Worm (Caenorhabditis elegans) whole organism, L3 larva: Measurements from ENCODE around the gene fbxa-53.
A peak's percentile ranks its signal among the peaks of the same experiment; 100 is the strongest.

Experiments used
- R02D3.7 ChIP-seq: fragments of 150-350 bp; optimal IDR thresholded peaks from 2 replicates; lab custom pipeline; 2014; ENCODE audit warnings: missing biosample characterization, missing genetic modification characterization
- ZK546.5 ChIP-seq: sonication (generic microtip); optimal IDR thresholded peaks from 2 replicates; lab custom pipeline; 2017; ENCODE audit warnings: missing biosample characterization, missing genetic modification characterization
- aly-2 ChIP-seq: fragments of 150-350 bp; optimal IDR thresholded peaks from 2 replicates; lab custom pipeline; 2014; ENCODE audit warnings: missing biosample characterization, missing genetic modification characterization
- ama-1 ChIP-seq: fragments of 150-350 bp; optimal IDR thresholded peaks from 2 replicates; lab custom pipeline; 2018
- ceh-16 ChIP-seq: sonication (generic microtip); optimal IDR thresholded peaks from 2 replicates; lab custom pipeline; 2017; ENCODE audit warnings: missing biosample characterization, missing genetic modification characterization
- ceh-28 ChIP-seq: fragments of 150-350 bp; optimal IDR thresholded peaks from 2 replicates; lab custom pipeline; 2014; ENCODE audit warnings: missing biosample characterization, missing genetic modification reagents, missing genetic modification characterization
- ceh-82 ChIP-seq: fragments of 150-350 bp; optimal IDR thresholded peaks from 2 replicates; lab custom pipeline; 2014; ENCODE audit warnings: missing biosample characterization, missing genetic modification characterization
- egl-27 ChIP-seq: sonication (generic microtip); optimal IDR thresholded peaks from 4 replicates; lab custom pipeline; 2017; ENCODE audit warnings: missing biosample characterization, missing genetic modification reagents, missing genetic modification characterization
- elt-1 ChIP-seq: fragments of 150-350 bp; optimal IDR thresholded peaks from 2 replicates; lab custom pipeline; 2014; ENCODE audit warnings: missing biosample characterization, missing genetic modification characterization
- elt-3 ChIP-seq, 3 experiments: fragments of 150-350 bp in 1 of 3; sonication (generic microtip) in 2 of 3; optimal IDR thresholded peaks; 2 replicates in 2 of 3; 4 replicates in 1 of 3; lab custom pipeline; 2014 to 2017; ENCODE audit warnings: missing biosample characterization in 3 of 3, missing genetic modification characterization in 3 of 3
- eor-1 ChIP-seq, 2 experiments: fragments of 150-350 bp; optimal IDR thresholded peaks; 2 replicates each; lab custom pipeline; 2014 to 2018; ENCODE audit warnings: missing biosample characterization in 2 of 2, missing genetic modification characterization in 2 of 2
- fkh-2 ChIP-seq: fragments of 150-350 bp; optimal IDR thresholded peaks from 2 replicates; lab custom pipeline; 2014; ENCODE audit warnings: missing biosample characterization, missing genetic modification reagents, missing genetic modification characterization
- fos-1 ChIP-seq: fragments of 150-350 bp; optimal IDR thresholded peaks from 2 replicates; lab custom pipeline; 2014; ENCODE audit warnings: missing biosample characterization, missing genetic modification characterization
- hmg-11 ChIP-seq: sonication (generic microtip); optimal IDR thresholded peaks from 2 replicates; lab custom pipeline; 2016; ENCODE audit warnings: missing genetic modification characterization, missing compliant biosample characterization
- lin-39 ChIP-seq: fragments of 150-350 bp; optimal IDR thresholded peaks from 2 replicates; lab custom pipeline; 2018; ENCODE audit warnings: missing biosample characterization, missing genetic modification reagents, missing genetic modification characterization
- mml-1 ChIP-seq: fragments of 150-350 bp; sonication (generic microtip); optimal IDR thresholded peaks from 3 replicates; lab custom pipeline; 2014; ENCODE audit warnings: missing biosample characterization, missing genetic modification characterization
- nfya-1 ChIP-seq: sonication (generic microtip); optimal IDR thresholded peaks from 2 replicates; lab custom pipeline; 2017; ENCODE audit warnings: missing genetic modification characterization, mild to moderate bottlenecking, missing compliant biosample characterization, antibody characterized with exemption, moderate library complexity; ENCODE audit not compliant: insufficient read depth
- nhr-23 ChIP-seq: fragments of 150-350 bp; optimal IDR thresholded peaks from 2 replicates; lab custom pipeline; 2014; ENCODE audit warnings: missing biosample characterization, missing genetic modification reagents, missing genetic modification characterization
- nhr-237 ChIP-seq: fragments of 150-350 bp; optimal IDR thresholded peaks from 2 replicates; lab custom pipeline; 2014; ENCODE audit warnings: missing biosample characterization, missing genetic modification characterization
- nhr-25 ChIP-seq: sonication (generic microtip); optimal IDR thresholded peaks from 2 replicates; lab custom pipeline; 2017; ENCODE audit warnings: missing biosample characterization, missing genetic modification characterization
- nhr-28 ChIP-seq: fragments of 150-350 bp; optimal IDR thresholded peaks from 2 replicates; lab custom pipeline; 2014; ENCODE audit warnings: missing biosample characterization, missing genetic modification characterization
- nhr-67 ChIP-seq: fragments of 150-350 bp; optimal IDR thresholded peaks from 2 replicates; lab custom pipeline; 2014; ENCODE audit warnings: missing biosample characterization, missing genetic modification characterization
- nhr-76 ChIP-seq: fragments of 150-350 bp; sonication (generic microtip); optimal IDR thresholded peaks from 5 replicates; lab custom pipeline; 2014; ENCODE audit warnings: missing biosample characterization, missing genetic modification characterization
- pha-4 ChIP-seq: fragments of 150-350 bp; optimal IDR thresholded peaks from 2 replicates; lab custom pipeline; 2014; ENCODE audit warnings: missing biosample characterization, missing genetic modification reagents, missing genetic modification characterization
- sea-2 ChIP-seq: fragments of 150-350 bp; sonication (generic microtip); optimal IDR thresholded peaks from 4 replicates; lab custom pipeline; 2014; ENCODE audit warnings: missing biosample characterization, missing genetic modification reagents, missing genetic modification characterization
- skn-1 ChIP-seq: fragments of 150-350 bp; optimal IDR thresholded peaks from 2 replicates; lab custom pipeline; 2014; ENCODE audit warnings: missing biosample characterization, missing genetic modification characterization
- snpc-4 ChIP-seq: fragments of 150-350 bp; optimal IDR thresholded peaks from 2 replicates; lab custom pipeline; 2014; ENCODE audit warnings: missing biosample characterization, missing genetic modification characterization
- tbx-2 ChIP-seq: sonication (generic microtip); optimal IDR thresholded peaks from 2 replicates; lab custom pipeline; 2016; ENCODE audit warnings: mild to moderate bottlenecking, missing genetic modification characterization, missing compliant biosample characterization
- unc-39 ChIP-seq: sonication (generic microtip); optimal IDR thresholded peaks from 4 replicates; lab custom pipeline; 2017; ENCODE audit warnings: missing biosample characterization, missing genetic modification characterization
- unc-62 ChIP-seq: fragments of 150-350 bp; sonication (generic microtip); optimal IDR thresholded peaks from 4 replicates; lab custom pipeline; 2014; ENCODE audit warnings: missing biosample characterization, missing genetic modification reagents, missing genetic modification characterization
- zag-1 ChIP-seq: fragments of 150-350 bp; optimal IDR thresholded peaks from 2 replicates; lab custom pipeline; 2014; ENCODE audit warnings: missing biosample characterization, missing genetic modification characterization
- ztf-11 ChIP-seq: fragments of 150-350 bp; optimal IDR thresholded peaks from 2 replicates; lab custom pipeline; 2014; ENCODE audit warnings: missing biosample characterization, missing genetic modification characterization
- ztf-4 ChIP-seq: fragments of 150-350 bp; optimal IDR thresholded peaks from 2 replicates; lab custom pipeline; 2014; ENCODE audit warnings: missing biosample characterization, missing genetic modification characterization

Gene fbxa-53

ce11 chrX:1678021-1678420 lies 40.4 kb downstream of the fbxa-53 start, which contains the start of gene fbxa-170:
TSS of gene fbxa-170 (minus strand) at chrX:1678121.
- TF ChIP-seq ceh-82 (tag; lab: Kevin White, UChicago) (no peak), eor-1 (tag; optimal IDR thresholded peaks at IDR 0.05; lab: Kevin White, UChicago) (no peak), pha-4 (no peak), lin-39 (tag; lab: Kevin White, UChicago) (no peak), zag-1 (tag; lab: Kevin White, UChicago) (no peak), skn-1 (tag; lab: Kevin White, UChicago) (no peak), egl-27 (tag; lab: Kevin White, UChicago) (no peak), nhr-237 (tag; lab: Kevin White, UChicago) (no peak)
- TF ChIP-seq, all 47 proteins: peak for 0

DNA sequence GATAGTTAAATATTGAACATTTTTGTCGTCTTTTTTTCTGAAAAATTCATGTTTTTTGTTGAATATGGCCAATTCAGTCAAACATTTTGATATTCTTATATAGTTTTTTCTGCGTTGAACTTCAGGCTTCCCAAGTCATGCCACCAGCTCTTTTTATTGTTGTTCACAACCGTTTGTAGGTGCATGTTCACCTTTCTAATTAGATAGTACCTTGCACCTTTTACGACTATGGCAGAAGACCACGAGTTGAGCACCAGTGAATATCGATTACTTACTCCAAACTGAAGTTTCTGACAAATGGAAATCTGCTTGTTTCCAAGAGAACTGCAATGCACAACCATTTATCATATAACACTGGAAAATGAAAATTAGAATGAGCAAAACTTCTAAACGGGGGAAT lies 42.5 kb downstream of the fbxa-53 start:
- no peak for TF ChIP-seq unc-39
- TF ChIP-seq nhr-28 (tag; lab: Kevin White, UChicago): no peak
- no peak for TF ChIP-seq elt-3 (tag; optimal IDR thresholded peaks at IDR 0.05; lab: Kevin White, UChicago)
- no peak for TF ChIP-seq sea-2 (GFP tag; lab: Kevin White, UChicago)
- TF ChIP-seq unc-62: no peak
- TF ChIP-seq fkh-2 (tag; lab: Kevin White, UChicago): no peak
- TF ChIP-seq, all 47 proteins: peak for 0

- TF ChIP-seq aly-2 (tag; lab: Kevin White, UChicago): no peak
- no peak for TF ChIP-seq ama-1 (lab: Kevin White, UChicago)
- TF ChIP-seq fos-1: no peak
- TF ChIP-seq nhr-28 (tag; lab: Kevin White, UChicago): no peak
- TF ChIP-seq elt-3 (tag; optimal IDR thresholded peaks at IDR 0.05; lab: Kevin White, UChicago): no peak
- TF ChIP-seq tbx-2 (tag; lab: Kevin White, UChicago): no peak
- no peak for TF ChIP-seq unc-39
- no peak for TF ChIP-seq nhr-67 (tag; lab: Kevin White, UChicago)
- no peak for TF ChIP-seq lin-39 (tag; lab: Kevin White, UChicago)
- no peak for TF ChIP-seq elt-1 (tag; lab: Kevin White, UChicago)
- no peak for TF ChIP-seq skn-1 (tag; lab: Kevin White, UChicago)
- TF ChIP-seq hmg-11 (tag; lab: Kevin White, UChicago): no peak
- no peak for TF ChIP-seq snpc-4 (tag; lab: Kevin White, UChicago)
- no peak for TF ChIP-seq zag-1 (tag; lab: Kevin White, UChicago)
- no peak for TF ChIP-seq ceh-16 (tag; lab: Kevin White, UChicago)
- TF ChIP-seq ZK546.5 (tag; lab: Kevin White, UChicago): no peak
- TF ChIP-seq sea-2 (GFP tag; lab: Kevin White, UChicago): no peak
- TF ChIP-seq nfya-1 (tag; lab: Kevin White, UChicago): no peak
- no peak for TF ChIP-seq ztf-11 (tag; lab: Kevin White, UChicago)
- no peak for TF ChIP-seq ceh-82 (tag; lab: Kevin White, UChicago)
These were observed 44.3 kb downstream of the fbxa-53 start, which contains the start of gene tbx-31 for ce11 chrX:1674056-1674455. TSS of gene tbx-31 (minus strand) at chrX:1674156.

DNA sequence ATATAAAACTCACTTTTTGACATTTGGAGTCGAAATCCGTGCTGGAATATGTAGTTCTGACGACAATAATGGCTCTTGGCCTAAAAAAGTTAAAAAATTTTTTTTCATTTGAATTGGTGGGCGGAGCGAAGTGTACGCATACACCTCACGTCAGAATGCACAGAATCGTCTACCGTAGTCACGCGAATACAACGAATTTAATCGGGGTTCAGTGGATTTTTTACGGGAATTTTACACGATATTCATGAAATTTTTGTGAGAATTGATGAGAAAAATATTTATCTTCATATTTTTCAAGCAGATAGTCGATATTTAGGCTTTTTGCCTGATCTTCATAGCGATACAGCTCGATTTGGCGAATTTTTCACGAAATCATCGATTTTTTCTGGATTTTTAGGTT lies 49.6 kb downstream of the fbxa-53 start, which contains the start of gene R09H3.3:
TSS of gene R09H3.3 (minus strand) at position 101 of the 400 bp plus-strand sequence.
- TF ChIP-seq snpc-4 (tag; lab: Kevin White, UChicago): no peak
- TF ChIP-seq R02D3.7 (tag; lab: Kevin White, UChicago): no peak
- no peak for TF ChIP-seq egl-27 (tag; lab: Kevin White, UChicago)
- TF ChIP-seq nhr-23 (tag; lab: Kevin White, UChicago): no peak
- no peak for TF ChIP-seq ZK546.5 (tag; lab: Kevin White, UChicago)
- no peak for TF ChIP-seq unc-39
- TF ChIP-seq ceh-82 (tag; lab: Kevin White, UChicago): no peak
- TF ChIP-seq zag-1 (tag; lab: Kevin White, UChicago): no peak
- TF ChIP-seq nfya-1 (tag; lab: Kevin White, UChicago): no peak
- no peak for TF ChIP-seq ztf-11 (tag; lab: Kevin White, UChicago)
- TF ChIP-seq nhr-25: no peak
- no peak for TF ChIP-seq mml-1 (tag; lab: Kevin White, UChicago)

- TF ChIP-seq nhr-23 (tag; lab: Kevin White, UChicago) (no peak), elt-3 (tag; optimal IDR thresholded peaks at IDR 0.05; lab: Kevin White, UChicago) (no peak), ceh-28 (tag; lab: Kevin White, UChicago) (peak; percentile 19), ztf-11 (tag; lab: Kevin White, UChicago) (no peak), nhr-76 (no peak), ztf-4 (tag; lab: Kevin White, UChicago) (no peak), snpc-4 (tag; lab: Kevin White, UChicago) (no peak)
- TF ChIP-seq, all 47 proteins: peak for 1
These were observed 51.3 kb downstream of the fbxa-53 start for ce11 chrX:1667056-1667455.
